Worm (Caenorhabditis elegans) whole organism, late embryonic: Measurements from ENCODE around the gene K06A1.2.

ENCODE experiments used
- C38D4.7 ChIP-seq: fragments of 200-800 bp; sonication (Bioruptor generic); optimal IDR thresholded peaks from 2 replicates; lab custom pipeline; 2018; ENCODE audit warnings: mild to moderate bottlenecking, missing genetic modification characterization, moderate library complexity, missing compliant biosample characterization
- F13H6.1 ChIP-seq: sonication (generic microtip); optimal IDR thresholded peaks from 2 replicates; lab custom pipeline; 2016; ENCODE audit warnings: missing genetic modification characterization, missing compliant biosample characterization
- K09A11.1 ChIP-seq: sonication (generic microtip); optimal IDR thresholded peaks from 2 replicates; lab custom pipeline; 2017; ENCODE audit warnings: antibody characterized with exemption, mild to moderate bottlenecking, missing genetic modification characterization, missing compliant biosample characterization; ENCODE audit not compliant: insufficient read depth
- ceh-14 ChIP-seq: sonication (generic microtip); optimal IDR thresholded peaks from 2 replicates; lab custom pipeline; 2016; ENCODE audit warnings: missing genotype, missing genetic modification characterization, missing compliant biosample characterization
- ceh-18 ChIP-seq: sonication (generic microtip); optimal IDR thresholded peaks from 2 replicates; lab custom pipeline; 2016; ENCODE audit warnings: missing genetic modification characterization, missing compliant biosample characterization
- ceh-19 ChIP-seq: fragments of 200-800 bp; sonication (Bioruptor generic); optimal IDR thresholded peaks from 2 replicates; lab custom pipeline; 2018; ENCODE audit warnings: mild to moderate bottlenecking, missing genetic modification characterization, missing compliant biosample characterization
- ceh-2 ChIP-seq: sonication (generic microtip); optimal IDR thresholded peaks from 2 replicates; lab custom pipeline; 2016; ENCODE audit warnings: missing genotype, missing genetic modification characterization, missing compliant biosample characterization
- ceh-24 ChIP-seq: sonication (generic microtip); optimal IDR thresholded peaks from 2 replicates; lab custom pipeline; 2016; ENCODE audit warnings: mild to moderate bottlenecking, missing genetic modification characterization, missing compliant biosample characterization
- ceh-31 ChIP-seq: sonication (generic microtip); optimal IDR thresholded peaks from 2 replicates; lab custom pipeline; 2016; ENCODE audit warnings: missing genetic modification characterization, missing compliant biosample characterization
- ceh-45 ChIP-seq: fragments of 200-800 bp; sonication (Bioruptor generic); IDR thresholded peaks from 2 replicates; pipeline ENCODE4 v1.3.6; 2022; ENCODE audit warnings: missing genetic modification reagents, missing genetic modification characterization, missing compliant biosample characterization
- ceh-48 ChIP-seq: sonication (generic microtip); optimal IDR thresholded peaks from 2 replicates; lab custom pipeline; 2016; ENCODE audit warnings: missing genetic modification characterization, inconsistent platforms, missing compliant biosample characterization
- ceh-9 ChIP-seq: sonication (generic microtip); optimal IDR thresholded peaks from 2 replicates; lab custom pipeline; 2016; ENCODE audit warnings: mild to moderate bottlenecking, missing genetic modification characterization, inconsistent platforms, missing compliant biosample characterization
- dve-1 ChIP-seq: sonication (generic microtip); optimal IDR thresholded peaks from 2 replicates; lab custom pipeline; 2017; ENCODE audit warnings: antibody characterized with exemption, mild to moderate bottlenecking, missing genetic modification characterization, missing compliant biosample characterization
- elt-2 ChIP-seq: sonication (generic microtip); optimal IDR thresholded peaks from 2 replicates; lab custom pipeline; 2016; ENCODE audit warnings: missing genetic modification reagents, missing genetic modification characterization, missing compliant biosample characterization
- ets-4 ChIP-seq: sonication (generic microtip); optimal IDR thresholded peaks from 2 replicates; lab custom pipeline; 2016; ENCODE audit warnings: missing genetic modification characterization, missing compliant biosample characterization
- fax-1 ChIP-seq: sonication (generic microtip); optimal IDR thresholded peaks from 2 replicates; lab custom pipeline; 2016; ENCODE audit warnings: missing genotype, missing genetic modification characterization, missing compliant biosample characterization
- hlh-13 ChIP-seq: fragments of 200-800 bp; sonication (Bioruptor generic); optimal IDR thresholded peaks from 2 replicates; lab custom pipeline; 2018; ENCODE audit warnings: mild to moderate bottlenecking, missing genetic modification characterization, missing compliant biosample characterization
- hlh-15 ChIP-seq: sonication (generic microtip); optimal IDR thresholded peaks from 2 replicates; lab custom pipeline; 2016; ENCODE audit warnings: missing genetic modification characterization, missing compliant biosample characterization
- hlh-30 ChIP-seq: sonication (generic microtip); optimal IDR thresholded peaks from 2 replicates; lab custom pipeline; 2017; ENCODE audit warnings: antibody characterized with exemption, missing genetic modification characterization, missing compliant biosample characterization; ENCODE audit not compliant: insufficient read depth
- hlh-8 ChIP-seq: sonication (generic microtip); optimal IDR thresholded peaks from 2 replicates; lab custom pipeline; 2016; ENCODE audit warnings: missing genotype, missing genetic modification characterization, missing compliant biosample characterization
- madf-2 ChIP-seq: sonication (generic microtip); optimal IDR thresholded peaks from 2 replicates; lab custom pipeline; 2017; ENCODE audit warnings: missing genetic modification characterization, missing compliant biosample characterization
- mec-3 ChIP-seq: sonication (generic microtip); optimal IDR thresholded peaks from 2 replicates; lab custom pipeline; 2016; ENCODE audit warnings: borderline replicate concordance, missing genetic modification characterization, missing compliant biosample characterization
- nhr-11 ChIP-seq: fragments of 150-350 bp; optimal IDR thresholded peaks from 2 replicates; lab custom pipeline; 2014; ENCODE audit warnings: missing biosample characterization, missing genetic modification characterization
- odd-2 ChIP-seq: sonication (generic microtip); optimal IDR thresholded peaks from 2 replicates; lab custom pipeline; 2017; ENCODE audit warnings: antibody characterized with exemption, mild to moderate bottlenecking, missing genetic modification characterization, missing compliant biosample characterization
- pag-3 ChIP-seq: sonication (generic microtip); optimal IDR thresholded peaks from 2 replicates; lab custom pipeline; 2016; ENCODE audit warnings: missing compliant biosample characterization, missing genetic modification characterization, borderline replicate concordance
- pha-2 ChIP-seq: sonication (generic microtip); optimal IDR thresholded peaks from 2 replicates; lab custom pipeline; 2017; ENCODE audit warnings: mild to moderate bottlenecking, missing genetic modification characterization, missing compliant biosample characterization
- pha-4 ChIP-seq: fragments of 150-350 bp; optimal IDR thresholded peaks from 2 replicates; lab custom pipeline; 2018; ENCODE audit warnings: missing biosample characterization, missing genetic modification reagents, missing genetic modification characterization
- pros-1 ChIP-seq: fragments of 150-350 bp; optimal IDR thresholded peaks from 2 replicates; lab custom pipeline; 2014; ENCODE audit warnings: missing biosample characterization, missing genetic modification reagents, missing genetic modification characterization
- rnt-1 ChIP-seq: sonication (generic microtip); optimal IDR thresholded peaks from 2 replicates; lab custom pipeline; 2016; ENCODE audit warnings: missing genetic modification characterization, missing compliant biosample characterization
- sdc-2 ChIP-seq: sonication (generic microtip); optimal IDR thresholded peaks from 2 replicates; lab custom pipeline; 2016; ENCODE audit warnings: missing genotype, missing genetic modification characterization, missing compliant biosample characterization
- sox-4 ChIP-seq: sonication (generic microtip); optimal IDR thresholded peaks from 2 replicates; lab custom pipeline; 2017; ENCODE audit warnings: mild to moderate bottlenecking, missing genetic modification characterization, inconsistent platforms, missing compliant biosample characterization
- tbx-7 ChIP-seq: sonication (generic microtip); optimal IDR thresholded peaks from 2 replicates; lab custom pipeline; 2016; ENCODE audit warnings: missing genotype, missing genetic modification characterization, missing compliant biosample characterization
- ttx-3 ChIP-seq: sonication (generic microtip); optimal IDR thresholded peaks from 2 replicates; lab custom pipeline; 2016; ENCODE audit warnings: missing genetic modification reagents, missing genetic modification characterization, missing compliant biosample characterization
- unc-42 ChIP-seq: sonication (generic microtip); optimal IDR thresholded peaks from 2 replicates; lab custom pipeline; 2016; ENCODE audit warnings: missing genotype, missing genetic modification characterization, missing compliant biosample characterization
- unc-55 ChIP-seq: sonication (generic microtip); optimal IDR thresholded peaks from 2 replicates; lab custom pipeline; 2017; ENCODE audit warnings: missing biosample characterization, missing genetic modification reagents, missing genetic modification characterization
- ztf-16 ChIP-seq: sonication (generic microtip); optimal IDR thresholded peaks from 2 replicates; lab custom pipeline; 2017; ENCODE audit warnings: missing genetic modification characterization, missing compliant biosample characterization

The K06A1.2 gene

DNA sequence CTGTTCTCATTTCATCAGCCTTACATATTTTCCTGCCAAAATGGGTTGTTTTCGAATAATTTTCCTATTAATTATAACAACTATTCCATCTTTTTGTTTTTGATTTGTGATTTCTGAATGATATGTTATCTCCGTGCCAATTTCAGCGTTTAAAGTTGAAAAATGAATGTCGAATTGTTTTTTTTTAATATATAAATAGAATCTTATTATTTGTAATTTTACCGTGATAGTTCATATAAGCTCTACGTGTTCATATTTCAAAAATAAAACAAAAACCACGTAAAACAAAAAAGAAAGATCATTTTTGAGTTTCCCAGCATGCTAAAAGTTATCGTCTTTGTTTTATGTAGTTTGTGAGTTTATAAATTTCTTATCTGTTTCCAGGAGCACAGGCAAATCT is at the start of gene K06A1.2:
TSS of gene K06A1.2 (plus strand) at position 301 of the 400 bp plus-strand sequence.
- TF ChIP-seq ttx-3 (tag; lab: Kevin White, UChicago) (no peak), hlh-8 (tag; lab: Kevin White, UChicago) (no peak), ets-4 (tag; lab: Kevin White, UChicago) (no peak), hlh-30 (tag; lab: Kevin White, UChicago) (no peak), odd-2 (tag; lab: Kevin White, UChicago) (no peak), tbx-7 (tag; lab: Kevin White, UChicago) (no peak), hlh-13 (GFP tag; lab: Kevin White, UChicago) (no peak), unc-42 (tag; lab: Kevin White, UChicago) (no peak), F13H6.1 (tag; lab: Kevin White, UChicago) (no peak), hlh-15 (tag; lab: Kevin White, UChicago) (no peak), ceh-19 (no peak), rnt-1 (tag; lab: Kevin White, UChicago) (no peak), sdc-2 (tag; lab: Kevin White, UChicago) (no peak)
- TF ChIP-seq, all 69 proteins: peak for 0

ce11 chrII:6394037-6394436 is 49.8 kb upstream of the K06A1.2 start:
- TF ChIP-seq ztf-16 (tag; lab: Kevin White, UChicago): no peak
- TF ChIP-seq ceh-31 (tag; lab: Kevin White, UChicago): no peak
- no peak for TF ChIP-seq pha-2 (tag; lab: Kevin White, UChicago)
- peak; percentile 52 for TF ChIP-seq unc-55 (GFP tag; lab: Kevin White, UChicago)
- TF ChIP-seq, all 69 proteins: peak for 1

- TF ChIP-seq ets-4 (tag; lab: Kevin White, UChicago) (no peak), ceh-24 (tag; lab: Kevin White, UChicago) (no peak), odd-2 (tag; lab: Kevin White, UChicago) (no peak), nhr-11 (no peak), ceh-31 (tag; lab: Kevin White, UChicago) (no peak), dve-1 (no peak), sox-4 (tag; lab: Kevin White, UChicago) (no peak), madf-2 (tag; lab: Kevin White, UChicago) (no peak), ceh-9 (tag; lab: Kevin White, UChicago) (no peak), ceh-2 (tag; lab: Kevin White, UChicago) (no peak), mec-3 (tag; lab: Kevin White, UChicago) (no peak), pros-1 (tag; lab: Kevin White, UChicago) (no peak), ceh-14 (tag; lab: Kevin White, UChicago) (no peak), fax-1 (tag; lab: Kevin White, UChicago) (no peak), pag-3 (tag; lab: Kevin White, UChicago) (no peak), ceh-18 (tag; lab: Kevin White, UChicago) (no peak), ceh-48 (tag; lab: Kevin White, UChicago) (no peak)
These were observed 45.4 kb upstream of the K06A1.2 start, which contains the start of gene zig-10 for ce11 chrII:6398406-6398805. TSS of gene zig-10 (plus strand) at chrII:6398706.

ce11 chrII:6401649-6402048 is 42.2 kb upstream of the K06A1.2 start, which contains the start of gene btb-2:
TSS of gene btb-2 (plus strand) at chrII:6401949.
- TF ChIP-seq ceh-48 (tag; lab: Kevin White, UChicago) (no peak), hlh-13 (GFP tag; lab: Kevin White, UChicago) (no peak), sox-4 (tag; lab: Kevin White, UChicago) (no peak), elt-2 (tag; lab: Kevin White, UChicago) (no peak), K09A11.1 (tag; lab: Kevin White, UChicago) (no peak), C38D4.7 (GFP tag; lab: Kevin White, UChicago) (no peak), ceh-45 (GFP tag; lab: Robert Waterston, UW) (no peak), pha-4 (tag; lab: Kevin White, UChicago) (no peak)
